Worm (Caenorhabditis elegans): ENCODE results near the gene meg-1.

DNA sequence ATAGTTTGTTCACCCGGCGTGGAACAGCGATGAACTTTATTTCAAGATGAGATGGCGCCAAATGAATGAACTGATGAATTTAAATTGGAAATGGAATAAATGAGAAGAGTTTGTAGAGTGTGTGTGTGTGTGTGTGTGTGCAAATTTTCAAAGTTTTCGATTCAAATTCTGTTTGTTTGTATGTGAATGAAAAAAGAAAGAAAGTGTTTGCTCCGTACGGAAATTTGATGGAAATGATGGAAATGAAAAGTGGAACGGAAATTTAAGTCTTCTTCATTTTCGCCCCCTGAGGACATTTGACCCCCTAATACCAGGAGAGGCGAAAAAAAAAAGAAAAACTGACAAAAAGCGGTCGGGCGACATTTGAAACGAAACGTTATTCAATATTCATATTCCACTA is 51.4 kb downstream of the meg-1 start:
- TF ChIP-seq aly-1 (tag; optimal IDR thresholded peaks at IDR 0.05), result no peak
- no peak for TF ChIP-seq hmg-4 (GFP tag; optimal IDR thresholded peaks at IDR 0.05)
- TF ChIP-seq pes-1 (GFP tag; IDR thresholded peaks at IDR 0.05), result no peak
- TF ChIP-seq ama-1 (optimal IDR thresholded peaks at IDR 0.05), result no peak
- TF ChIP-seq tbx-11 (GFP tag; IDR thresholded peaks at IDR 0.05), result no peak
- no peak for TF ChIP-seq B0310.2 (tag; optimal IDR thresholded peaks at IDR 0.05)
- no peak for TF ChIP-seq hnd-1 (tag; optimal IDR thresholded peaks at IDR 0.05)
- TF ChIP-seq tra-4 (tag; optimal IDR thresholded peaks at IDR 0.05), result no peak
- TF ChIP-seq flt-1 (GFP tag; IDR thresholded peaks at IDR 0.05), result no peak
- no peak for TF ChIP-seq F13C5.2 (tag; optimal IDR thresholded peaks at IDR 0.05)

Measured in whole organism, early embryonic.